Worm (Caenorhabditis elegans) whole organism, dauer: Measurements from ENCODE around the gene F43D2.7.

Source experiments
- unc-62 ChIP-seq: sonication (generic microtip); optimal IDR thresholded peaks from 2 replicates; lab custom pipeline; 2017; ENCODE audit warnings: missing biosample characterization, missing genetic modification reagents, missing genetic modification characterization

F43D2.7 gene

ce11 chrV:14640071-14640470 lies at the start of gene F43D2.7:
TSS of gene F43D2.7 (minus strand) at chrV:14640171.
- TF ChIP-seq unc-62 (GFP tag; lab: Kevin White, UChicago), result no peak

ce11 chrV:14689060-14689750 lies 49.2 kb upstream of the F43D2.7 start, which contains the start of gene gasr-8:
TSS of gene gasr-8 (plus strand) at chrV:14689110.
- no peak for TF ChIP-seq unc-62 (GFP tag; lab: Kevin White, UChicago)

- no peak for TF ChIP-seq unc-62 (GFP tag; lab: Kevin White, UChicago)
Measured at ce11 chrV:14688097-14688912, 48.3 kb upstream of the F43D2.7 start, which contains the start of gene C47E8.11. TSS of gene C47E8.11 (plus strand) at chrV:14688616.

- TF ChIP-seq unc-62 (GFP tag; lab: Kevin White, UChicago), result no peak
Measured at ce11 chrV:14687106-14687964, 47.4 kb upstream of the F43D2.7 start.

- no peak for TF ChIP-seq unc-62 (GFP tag; lab: Kevin White, UChicago)
Measured at ce11 chrV:14686231-14687105, 46.5 kb upstream of the F43D2.7 start.

- TF ChIP-seq unc-62 (GFP tag; lab: Kevin White, UChicago), result no peak
Measured at ce11 chrV:14685435-14686058, 45.6 kb upstream of the F43D2.7 start, which contains the start of gene C47E8.4. TSS of gene C47E8.4 (minus strand) at chrV:14685485.

- no peak for TF ChIP-seq unc-62 (GFP tag; lab: Kevin White, UChicago)
Measured at ce11 chrV:14684359-14685312, 44.7 kb upstream of the F43D2.7 start, which contains the start of gene hsp-90. TSS of gene hsp-90 (plus strand) at chrV:14684918.

- no peak for TF ChIP-seq unc-62 (GFP tag; lab: Kevin White, UChicago)
Measured at ce11 chrV:14683926-14684325, 44.0 kb upstream of the F43D2.7 start.

ce11 chrV:14683291-14683690 lies 43.3 kb upstream of the F43D2.7 start:
- TF ChIP-seq unc-62 (GFP tag; lab: Kevin White, UChicago), result no peak

ce11 chrV:14682870-14683269 lies 42.9 kb upstream of the F43D2.7 start:
- no peak for TF ChIP-seq unc-62 (GFP tag; lab: Kevin White, UChicago)

- TF ChIP-seq unc-62 (GFP tag; lab: Kevin White, UChicago), result no peak
Measured at ce11 chrV:14680014-14680413, 40.0 kb upstream of the F43D2.7 start, which contains the start of gene C47E8.3. TSS of gene C47E8.3 (plus strand) at chrV:14680314.

- no peak for TF ChIP-seq unc-62 (GFP tag; lab: Kevin White, UChicago)
Measured at ce11 chrV:14678298-14678697, 38.3 kb upstream of the F43D2.7 start.

- TF ChIP-seq unc-62 (GFP tag; lab: Kevin White, UChicago), result no peak
Measured at ce11 chrV:14665728-14666127, 25.8 kb upstream of the F43D2.7 start, which contains the start of gene C47E8.1. TSS of gene C47E8.1 (plus strand) at chrV:14666028.
